Fruit fly (Drosophila melanogaster) whole organism, pupa: Measurements from ENCODE around the gene TfIIEalpha.

Source experiments
- CG10348 ChIP-seq: fragments of 200-800 bp; sonication (Bioruptor generic); IDR thresholded peaks from 2 replicates; pipeline ENCODE4 v1.3.6; 2022; ENCODE audit warnings: missing biosample characterization, missing genetic modification characterization
- CG12605 ChIP-seq: fragments of 200-800 bp; sonication (Bioruptor generic); IDR thresholded peaks from 2 replicates; pipeline ENCODE4 v1.3.6; 2022; ENCODE audit warnings: missing biosample characterization, missing genetic modification characterization
- CG13204 ChIP-seq: fragments of 200-800 bp; sonication (Bioruptor generic); optimal IDR thresholded peaks from 2 replicates; lab custom pipeline; 2018; ENCODE audit warnings: missing biosample characterization, mild to moderate bottlenecking, missing genetic modification characterization, moderate library complexity
- CG14655 ChIP-seq: fragments of 200-800 bp; sonication (Bioruptor generic); optimal IDR thresholded peaks from 3 replicates; lab custom pipeline; 2017; ENCODE audit warnings: mild to moderate bottlenecking, missing biosample characterization, missing genetic modification reagents, missing genetic modification characterization
- CG15710 ChIP-seq: fragments of 200-800 bp; sonication (Bioruptor generic); optimal IDR thresholded peaks from 2 replicates; lab custom pipeline; 2018; ENCODE audit warnings: missing biosample characterization, mild to moderate bottlenecking, missing genetic modification characterization, moderate library complexity
- CG17806 ChIP-seq: fragments of 200-800 bp; sonication (Bioruptor generic); optimal IDR thresholded peaks from 2 replicates; lab custom pipeline; 2018; ENCODE audit warnings: missing biosample characterization, mild to moderate bottlenecking, missing genetic modification characterization, moderate library complexity
- CG32121 ChIP-seq: fragments of 200-800 bp; sonication (Bioruptor generic); IDR thresholded peaks from 2 replicates; pipeline ENCODE4 v1.3.6; 2022; ENCODE audit warnings: missing biosample characterization, missing genetic modification characterization
- CG34367 ChIP-seq: fragments of 200-800 bp; sonication (Bioruptor generic); optimal IDR thresholded peaks from 2 replicates; lab custom pipeline; 2018; ENCODE audit warnings: missing biosample characterization, mild to moderate bottlenecking, missing genetic modification characterization
- CG4496 ChIP-seq: fragments of 200-800 bp; sonication (Bioruptor generic); IDR thresholded peaks from 3 replicates; pipeline ENCODE4 v1.3.6; 2022; ENCODE audit warnings: missing biosample characterization, missing genetic modification characterization
- CG8159 ChIP-seq: fragments of 200-800 bp; sonication (Bioruptor generic); optimal IDR thresholded peaks from 3 replicates; lab custom pipeline; 2018; ENCODE audit warnings: missing biosample characterization, mild to moderate bottlenecking, missing genetic modification characterization, moderate library complexity
- CG8301 ChIP-seq: fragments of 200-800 bp; sonication (Bioruptor generic); optimal IDR thresholded peaks from 2 replicates; lab custom pipeline; 2018; ENCODE audit warnings: missing biosample characterization, mild to moderate bottlenecking, missing genetic modification characterization
- CG9948 ChIP-seq: fragments of 200-800 bp; sonication (Bioruptor generic); optimal IDR thresholded peaks from 2 replicates; lab custom pipeline; 2018; ENCODE audit warnings: missing biosample characterization, mild to moderate bottlenecking, missing genetic modification characterization, moderate library complexity
- D1 ChIP-seq: fragments of 200-800 bp; sonication (Bioruptor generic); optimal IDR thresholded peaks from 2 replicates; lab custom pipeline; 2018; ENCODE audit warnings: missing biosample characterization, mild to moderate bottlenecking, missing genetic modification characterization, moderate library complexity
- EcR ChIP-seq: fragments of 200-800 bp; sonication (Bioruptor generic); optimal IDR thresholded peaks from 3 replicates; lab custom pipeline; 2019; ENCODE audit warnings: missing biosample characterization, missing genetic modification characterization, mild to moderate bottlenecking, moderate library complexity, missing genetic modification reagents
- Ets98B ChIP-seq: fragments of 200-800 bp; sonication (Bioruptor generic); IDR thresholded peaks from 2 replicates; pipeline ENCODE4 v1.3.6; 2022; ENCODE audit warnings: missing biosample characterization, missing genetic modification characterization
- Pif1A ChIP-seq: fragments of 200-800 bp; sonication (Bioruptor generic); optimal IDR thresholded peaks from 3 replicates; lab custom pipeline; 2016; ENCODE audit warnings: missing biosample characterization, missing genetic modification characterization
- Pif1B ChIP-seq: fragments of 200-800 bp; sonication (Bioruptor generic); optimal IDR thresholded peaks from 3 replicates; lab custom pipeline; 2016; ENCODE audit warnings: missing biosample characterization, missing genetic modification characterization
- Snoo ChIP-seq: fragments of 200-800 bp; sonication (Bioruptor generic); optimal IDR thresholded peaks from 3 replicates; lab custom pipeline; 2017; ENCODE audit warnings: missing biosample characterization, mild to moderate bottlenecking, missing genetic modification characterization, inconsistent platforms
- fd96Ca ChIP-seq: fragments of 200-800 bp; sonication (Bioruptor generic); IDR thresholded peaks from 3 replicates; pipeline ENCODE4 v1.3.6; 2022; ENCODE audit warnings: missing biosample characterization, missing genetic modification characterization
- gl ChIP-seq: fragments of 200-800 bp; sonication (Bioruptor generic); optimal IDR thresholded peaks from 2 replicates; lab custom pipeline; 2018; ENCODE audit warnings: missing biosample characterization, mild to moderate bottlenecking, missing genetic modification characterization
- rn ChIP-seq: fragments of 200-800 bp; sonication (Bioruptor generic); IDR thresholded peaks from 2 replicates; pipeline ENCODE4 v1.3.6; 2022; ENCODE audit warnings: missing biosample characterization, missing genetic modification characterization

TfIIEalpha gene

dm6 chr3L:11681794-11682193 is at the start of gene TfIIEalpha:
TfIIEalpha (plus strand) TSS chr3L:11682038.
- TF ChIP-seq EcR (GFP tag; lab: Kevin White, UChicago) (no peak), D1 (peak; percentile 21)

- TF ChIP-seq CG15710 (tag; lab: Kevin White, UChicago) (peak; percentile 64), CG8159 (tag; lab: Kevin White, UChicago) (peak; percentile 50), CG8301 (peak; percentile 66), CG10348 (GFP tag; lab: Robert Waterston, UW) (no peak), CG4496 (GFP tag; lab: Robert Waterston, UW) (peak; percentile 83), CG17806 (peak; percentile 48), fd96Ca (GFP tag; lab: Robert Waterston, UW) (no peak; the same call in 1 of the 3 replicates), CG14655 (GFP tag; lab: Kevin White, UChicago) (peak; percentile 80), EcR (GFP tag; lab: Kevin White, UChicago) (no peak), CG9948 (peak; percentile 24), Pif1B (GFP tag; lab: Kevin White, UChicago) (peak; percentile 56), CG32121 (GFP tag; lab: Robert Waterston, UW) (peak; percentile 58), CG34367 (tag; lab: Kevin White, UChicago) (peak; percentile 73), Snoo (no peak), CG13204 (GFP tag; lab: Kevin White, UChicago) (peak; percentile 71), CG12605 (GFP tag; lab: Robert Waterston, UW) (peak; percentile 94), Ets98B (peak; percentile 54), D1 (no peak), rn (GFP tag; lab: Robert Waterston, UW) (no peak), Pif1A (GFP tag; lab: Kevin White, UChicago) (peak; percentile 44), gl (tag; lab: Kevin White, UChicago) (peak; percentile 69)
These were observed 47.3 kb upstream of the TfIIEalpha start for dm6 chr3L:11634551-11634950.

- TF ChIP-seq CG8159 (tag; lab: Kevin White, UChicago) (peak; percentile 47), Ets98B (peak; percentile 31; the same call in 1 of the 2 replicates), CG8301 (no peak), CG4496 (GFP tag; lab: Robert Waterston, UW) (peak; percentile 60; the same call in 1 of the 3 replicates), CG32121 (GFP tag; lab: Robert Waterston, UW) (peak; percentile 51), CG13204 (GFP tag; lab: Kevin White, UChicago) (no peak)
These were observed 45.0 kb upstream of the TfIIEalpha start for dm6 chr3L:11636829-11637228.

DNA sequence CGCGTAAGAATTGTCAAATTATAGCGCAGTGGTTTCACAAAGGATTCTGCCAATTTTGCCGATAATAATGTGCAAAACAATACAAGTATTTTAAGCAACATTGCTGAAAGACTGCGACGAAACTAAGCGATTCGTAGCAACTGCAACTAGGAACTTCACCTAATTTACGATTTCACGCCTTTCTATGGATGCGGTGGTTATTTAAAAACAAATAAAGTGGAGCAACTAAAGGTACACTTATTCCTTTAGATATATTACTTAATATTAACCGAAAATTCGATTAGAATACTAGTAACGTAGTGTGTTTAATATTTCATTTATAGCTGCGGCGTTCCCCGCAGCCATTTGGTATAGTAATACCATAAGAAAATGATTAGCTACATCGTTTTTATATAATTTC is 35.9 kb upstream of the TfIIEalpha start, which contains the start of gene CG6071:
CG6071 (minus strand) TSS at position 101 of the 400 bp plus-strand sequence.
- TF ChIP-seq Pif1B (GFP tag; lab: Kevin White, UChicago) (no peak), gl (tag; lab: Kevin White, UChicago) (no peak), CG12605 (GFP tag; lab: Robert Waterston, UW) (no peak), CG8159 (tag; lab: Kevin White, UChicago) (no peak), rn (GFP tag; lab: Robert Waterston, UW) (no peak), CG17806 (no peak), Snoo (no peak), CG15710 (tag; lab: Kevin White, UChicago) (no peak), CG13204 (GFP tag; lab: Kevin White, UChicago) (no peak), CG32121 (GFP tag; lab: Robert Waterston, UW) (no peak)

- TF ChIP-seq CG8301: no peak
- peak; percentile 66; the same call in 2 of the 3 replicates for TF ChIP-seq fd96Ca (GFP tag; lab: Robert Waterston, UW)
- peak; percentile 28 for TF ChIP-seq CG34367 (tag; lab: Kevin White, UChicago)
- no peak for TF ChIP-seq EcR (GFP tag; lab: Kevin White, UChicago)
- no peak for TF ChIP-seq Pif1B (GFP tag; lab: Kevin White, UChicago)
- TF ChIP-seq CG10348 (GFP tag; lab: Robert Waterston, UW): no peak
- no peak for TF ChIP-seq CG17806
- TF ChIP-seq Snoo: no peak
- no peak for TF ChIP-seq gl (tag; lab: Kevin White, UChicago)
- TF ChIP-seq CG4496 (GFP tag; lab: Robert Waterston, UW): peak; percentile 30; the same call in 1 of the 3 replicates
- TF ChIP-seq CG32121 (GFP tag; lab: Robert Waterston, UW): no peak; the same call in 1 of the 2 replicates
- TF ChIP-seq D1: no peak
- no peak for TF ChIP-seq CG12605 (GFP tag; lab: Robert Waterston, UW)
- no peak for TF ChIP-seq CG13204 (GFP tag; lab: Kevin White, UChicago)
- TF ChIP-seq Pif1A (GFP tag; lab: Kevin White, UChicago): no peak
- no peak for TF ChIP-seq rn (GFP tag; lab: Robert Waterston, UW)
- peak; percentile 60 for TF ChIP-seq Ets98B
These were observed 33.4 kb upstream of the TfIIEalpha start, which contains the start of the genes RIOK1 and Polr3H for dm6 chr3L:11648410-11648809. RIOK1 (minus strand) TSS chr3L:11648474. Polr3H (plus strand) TSS chr3L:11648756.

DNA sequence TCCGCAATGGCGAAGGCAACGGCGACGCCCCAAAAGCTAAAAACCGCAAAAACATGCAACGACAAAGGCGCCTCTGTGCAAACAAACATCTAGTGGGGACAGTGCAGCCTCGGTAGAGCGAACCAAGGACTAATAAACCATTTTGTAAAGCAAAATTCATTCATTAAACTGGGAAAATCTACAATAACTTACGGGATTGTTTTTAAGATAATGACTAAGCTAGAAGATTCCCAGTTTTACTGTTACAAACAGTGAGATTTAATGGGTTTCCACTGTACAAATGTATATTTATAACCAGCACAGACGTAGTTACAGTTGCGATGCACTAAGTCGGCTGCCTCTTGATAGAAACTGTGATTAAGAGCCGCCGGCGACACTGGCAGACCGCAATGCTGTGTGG is 25.6 kb upstream of the TfIIEalpha start:
- TF ChIP-seq rn (GFP tag; lab: Robert Waterston, UW) (peak; percentile 38; the same call in 1 of the 2 replicates), fd96Ca (GFP tag; lab: Robert Waterston, UW) (peak; percentile 91), gl (tag; lab: Kevin White, UChicago) (no peak), CG17806 (peak; percentile 51), CG10348 (GFP tag; lab: Robert Waterston, UW) (peak; percentile 85; the same call in 1 of the 2 replicates), D1 (no peak), CG15710 (tag; lab: Kevin White, UChicago) (peak; percentile 54), CG13204 (GFP tag; lab: Kevin White, UChicago) (no peak), Ets98B (peak; percentile 92), EcR (GFP tag; lab: Kevin White, UChicago) (no peak), CG4496 (GFP tag; lab: Robert Waterston, UW) (peak; percentile 93), CG32121 (GFP tag; lab: Robert Waterston, UW) (peak; percentile 82), CG8301 (peak; percentile 63), CG9948 (no peak), CG12605 (GFP tag; lab: Robert Waterston, UW) (no peak; the same call in 1 of the 2 replicates), CG8159 (tag; lab: Kevin White, UChicago) (peak; percentile 59), CG14655 (GFP tag; lab: Kevin White, UChicago) (peak; percentile 82), Pif1A (GFP tag; lab: Kevin White, UChicago) (peak; percentile 50), Snoo (no peak), CG34367 (tag; lab: Kevin White, UChicago) (peak; percentile 37), Pif1B (GFP tag; lab: Kevin White, UChicago) (peak; percentile 7)
